Fruit fly (Drosophila melanogaster) whole organism, adult: ENCODE results near the gene Sbf.
A peak's percentile ranks its signal among the peaks of the same experiment; 100 is the strongest.

ENCODE experiments used
- CG11617 ChIP-seq: fragments of 200-800 bp; sonication (Bioruptor generic); optimal IDR thresholded peaks from 2 replicates; lab custom pipeline; 2017; ENCODE audit warnings: mild to moderate bottlenecking, missing biosample characterization, missing genetic modification reagents, missing genetic modification characterization
- CG12768 ChIP-seq: fragments of 200-800 bp; sonication (Bioruptor generic); optimal IDR thresholded peaks from 2 replicates; lab custom pipeline; 2017; ENCODE audit warnings: missing biosample characterization, missing genetic modification characterization, mild to moderate bottlenecking, moderate library complexity, missing genetic modification reagents
- CG14711 ChIP-seq: fragments of 200-800 bp; sonication (Bioruptor generic); optimal IDR thresholded peaks from 2 replicates; lab custom pipeline; 2018; ENCODE audit warnings: missing biosample characterization, mild to moderate bottlenecking, missing genetic modification characterization, moderate library complexity
- CG1620 ChIP-seq: fragments of 200-800 bp; sonication (Bioruptor generic); optimal IDR thresholded peaks from 2 replicates; lab custom pipeline; 2016; ENCODE audit warnings: missing biosample characterization, missing genetic modification characterization
- CG33017 ChIP-seq: fragments of 200-800 bp; sonication (Bioruptor generic); optimal IDR thresholded peaks from 2 replicates; lab custom pipeline; 2018; ENCODE audit warnings: missing biosample characterization, mild to moderate bottlenecking, missing genetic modification characterization, moderate library complexity
- CG5204 ChIP-seq: fragments of 200-800 bp; sonication (Bioruptor generic); optimal IDR thresholded peaks from 2 replicates; lab custom pipeline; 2016; ENCODE audit warnings: missing biosample characterization, missing genetic modification characterization
- CG7045 ChIP-seq: fragments of 200-800 bp; sonication (Bioruptor generic); optimal IDR thresholded peaks from 2 replicates; lab custom pipeline; 2017; ENCODE audit warnings: missing biosample characterization, mild to moderate bottlenecking, missing genetic modification characterization
- CG7101 ChIP-seq: fragments of 200-800 bp; sonication (Bioruptor generic); optimal IDR thresholded peaks from 2 replicates; lab custom pipeline; 2018; ENCODE audit warnings: missing biosample characterization, mild to moderate bottlenecking, missing genetic modification characterization, moderate library complexity
- Clk ChIP-seq: fragments of 200-800 bp; sonication (Bioruptor generic); optimal IDR thresholded peaks from 2 replicates; lab custom pipeline; 2017; ENCODE audit warnings: missing biosample characterization, missing genetic modification characterization
- Crg-1 ChIP-seq: fragments of 200-800 bp; sonication (Bioruptor generic); optimal IDR thresholded peaks from 2 replicates; lab custom pipeline; 2016; ENCODE audit warnings: missing biosample characterization, missing genetic modification characterization
- Hr96 ChIP-seq: fragments of 200-800 bp; sonication (Bioruptor generic); optimal IDR thresholded peaks from 2 replicates; lab custom pipeline; 2016; ENCODE audit warnings: missing biosample characterization, missing genetic modification characterization
- Mnt ChIP-seq: fragments of 200-800 bp; sonication (Bioruptor generic); optimal IDR thresholded peaks from 2 replicates; lab custom pipeline; 2016; ENCODE audit warnings: missing biosample characterization, mild to moderate bottlenecking, missing genetic modification characterization
- bab1 ChIP-seq: fragments of 200-800 bp; sonication (Bioruptor generic); optimal IDR thresholded peaks from 3 replicates; lab custom pipeline; 2019; ENCODE audit warnings: missing biosample characterization, mild to moderate bottlenecking, missing genetic modification characterization, moderate library complexity
- cic ChIP-seq: fragments of 200-800 bp; sonication (Bioruptor generic); optimal IDR thresholded peaks from 2 replicates; lab custom pipeline; 2017; ENCODE audit warnings: missing biosample characterization, mild to moderate bottlenecking, missing genetic modification characterization, moderate library complexity
- cnc ChIP-seq, 2 experiments: fragments of >200 bp; optimal IDR thresholded peaks; 2 replicates each; lab custom pipeline; 2017
- kay ChIP-seq: fragments of 200-800 bp; sonication (Bioruptor generic); peaks from one replicate; lab custom pipeline; 2016; ENCODE audit warnings: missing biosample characterization, missing genetic modification characterization, borderline replicate concordance
- ovo ChIP-seq: fragments of 200-800 bp; sonication (Bioruptor generic); optimal IDR thresholded peaks from 2 replicates; lab custom pipeline; 2016; ENCODE audit warnings: missing biosample characterization, missing genetic modification characterization
- pad ChIP-seq: fragments of 200-800 bp; sonication (Bioruptor generic); optimal IDR thresholded peaks from 3 replicates; lab custom pipeline; 2017; ENCODE audit warnings: missing biosample characterization, missing genetic modification characterization, mild to moderate bottlenecking, moderate library complexity, missing genetic modification reagents
- tj ChIP-seq: fragments of 200-800 bp; sonication (Bioruptor generic); optimal IDR thresholded peaks from 3 replicates; lab custom pipeline; 2017; ENCODE audit warnings: missing biosample characterization, mild to moderate bottlenecking, missing genetic modification characterization, moderate library complexity
- toe ChIP-seq: fragments of 200-800 bp; sonication (Bioruptor generic); optimal IDR thresholded peaks from 2 replicates; lab custom pipeline; 2016; ENCODE audit warnings: missing biosample characterization, missing genetic modification characterization

The Sbf gene

DNA sequence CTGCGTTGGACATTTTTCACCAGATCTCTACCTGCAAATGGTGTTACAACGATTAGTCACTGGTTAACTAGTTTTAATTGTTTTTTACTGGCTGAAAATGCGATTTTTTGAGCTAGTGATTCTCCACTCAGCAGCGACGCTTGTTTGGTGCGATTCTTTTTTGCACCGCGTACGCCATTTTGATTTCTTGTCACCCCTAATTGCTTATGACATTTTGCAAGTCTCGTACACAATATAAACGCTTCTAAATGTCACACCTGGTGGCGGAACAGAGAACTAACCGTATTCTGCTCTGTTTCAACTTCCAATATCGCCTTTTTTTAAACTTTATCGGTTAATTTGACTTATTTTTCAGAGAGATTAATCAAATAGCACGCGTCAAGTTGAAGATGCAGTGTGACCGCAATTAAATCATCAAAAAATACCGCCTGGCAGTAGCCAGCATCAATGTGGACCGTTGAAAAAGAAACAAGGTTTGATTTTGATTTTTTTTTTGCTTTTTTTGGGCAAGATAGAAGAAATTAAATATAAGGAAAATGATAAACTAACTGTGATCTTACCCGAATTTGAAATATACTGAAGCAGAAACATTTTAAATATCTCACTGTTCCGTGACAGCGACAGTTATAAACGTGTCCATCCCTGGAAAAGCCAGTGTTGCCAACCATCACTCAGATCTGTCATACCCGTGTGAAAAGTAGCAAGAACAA lies 22.3 kb upstream of the Sbf start, which contains the start of the genes COX5A and glo:
Gene COX5A (plus strand): TSS at position 430 of the 710 bp plus-strand sequence.
Gene glo (minus strand): TSS at position 491 of the 710 bp plus-strand sequence.
- TF ChIP-seq Mnt (GFP tag; lab: Kevin White, UChicago) (peak; percentile 95), pad (GFP tag; lab: Kevin White, UChicago) (peak; percentile 60), CG11617 (peak; percentile 73), cic (GFP tag; lab: Kevin White, UChicago) (no peak), Clk (GFP tag; lab: Kevin White, UChicago) (peak; percentile 29), tj (peak; percentile 50), ovo (GFP tag; lab: Kevin White, UChicago) (peak; percentile 77), kay (GFP tag; lab: Kevin White, UChicago) (no peak), toe (GFP tag; lab: Kevin White, UChicago) (peak; percentile 88), Hr96 (GFP tag; lab: Kevin White, UChicago) (no peak), cnc (optimal IDR thresholded peaks at IDR 0.05; lab: Kevin White, UChicago) (no peak), CG5204 (GFP tag; lab: Kevin White, UChicago) (no peak), CG7101 (tag; lab: Kevin White, UChicago) (peak; percentile 78), CG33017 (tag; lab: Kevin White, UChicago) (peak; percentile 48), Crg-1 (peak; percentile 80), CG1620 (GFP tag; lab: Kevin White, UChicago) (peak; percentile 81), CG7045 (GFP tag; lab: Kevin White, UChicago) (peak; percentile 61), CG14711 (peak; percentile 85), bab1 (peak; percentile 28), CG12768 (GFP tag; lab: Kevin White, UChicago) (peak; percentile 76)

DNA sequence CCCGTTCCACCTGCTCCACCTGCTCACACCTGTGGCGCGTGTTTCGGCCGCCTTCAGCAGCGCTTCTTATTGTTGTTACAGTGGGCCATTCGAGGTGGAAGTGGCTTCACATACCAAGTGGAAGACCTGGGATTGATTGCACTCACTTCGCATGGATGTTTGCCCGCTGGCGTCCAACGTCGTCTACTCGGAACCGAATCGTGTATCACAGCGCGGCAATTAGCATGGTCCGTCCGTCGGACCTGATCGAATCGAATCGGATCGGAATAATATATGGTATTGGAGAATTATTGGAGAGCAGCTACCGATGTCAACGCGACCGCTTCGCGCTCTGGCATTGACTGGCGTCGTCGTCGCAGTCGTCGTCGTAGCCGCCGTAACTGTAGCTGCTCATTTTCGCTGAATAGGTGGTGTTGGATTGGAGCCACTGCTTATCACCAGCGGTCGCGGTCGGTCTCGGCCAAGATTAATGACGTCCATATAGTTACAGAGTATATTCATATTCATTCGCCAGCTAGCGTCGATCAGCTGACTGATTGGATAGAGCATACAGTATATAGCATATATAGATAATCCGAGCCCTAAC lies 16.2 kb upstream of the Sbf start, which contains the start of gene ClC-a:
Gene ClC-a (minus strand): TSS at position 327 of the 586 bp plus-strand sequence.
- peak; percentile 18 for TF ChIP-seq ovo (GFP tag; lab: Kevin White, UChicago)
- TF ChIP-seq CG7101 (tag; lab: Kevin White, UChicago) = no peak
- no peak for TF ChIP-seq toe (GFP tag; lab: Kevin White, UChicago)
- peak; percentile 81 for TF ChIP-seq tj
- no peak for TF ChIP-seq CG1620 (GFP tag; lab: Kevin White, UChicago)
- no peak for TF ChIP-seq Clk (GFP tag; lab: Kevin White, UChicago)
- peak; percentile 89 for TF ChIP-seq cic (GFP tag; lab: Kevin White, UChicago)
- TF ChIP-seq CG11617 = no peak
- peak; percentile 74 for TF ChIP-seq bab1
- TF ChIP-seq pad (GFP tag; lab: Kevin White, UChicago) = no peak
- TF ChIP-seq Mnt (GFP tag; lab: Kevin White, UChicago) = peak; percentile 59
- peak; percentile 9 for TF ChIP-seq CG12768 (GFP tag; lab: Kevin White, UChicago)
- TF ChIP-seq CG33017 (tag; lab: Kevin White, UChicago) = no peak
- no peak for TF ChIP-seq CG7045 (GFP tag; lab: Kevin White, UChicago)
- no peak for TF ChIP-seq Hr96 (GFP tag; lab: Kevin White, UChicago)
- no peak for TF ChIP-seq cnc (optimal IDR thresholded peaks at IDR 0.05; lab: Kevin White, UChicago)
- TF ChIP-seq CG5204 (GFP tag; lab: Kevin White, UChicago) = no peak
- peak; percentile 94 for TF ChIP-seq kay (GFP tag; lab: Kevin White, UChicago)
- TF ChIP-seq CG14711 = no peak
- no peak for TF ChIP-seq Crg-1

DNA sequence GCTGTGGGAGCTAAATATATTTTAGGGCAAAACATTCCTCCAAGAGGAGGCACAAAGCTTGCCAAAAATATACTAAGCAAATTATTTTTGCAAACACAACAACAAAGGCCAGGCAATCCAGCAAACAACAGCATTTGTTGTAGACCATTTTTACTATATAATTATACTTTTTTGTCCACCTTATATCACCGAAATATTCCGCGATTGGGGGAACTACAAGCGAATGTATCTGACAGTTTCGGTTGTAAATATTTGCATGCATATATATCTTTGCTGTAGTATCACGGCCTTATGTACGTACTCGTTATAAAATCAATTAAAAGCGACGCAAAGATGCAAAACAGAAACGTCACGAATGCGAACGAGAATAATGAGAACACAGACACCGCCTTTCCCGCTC lies 15.7 kb upstream of the Sbf start:
- no peak for TF ChIP-seq ovo (GFP tag; lab: Kevin White, UChicago)
- TF ChIP-seq CG1620 (GFP tag; lab: Kevin White, UChicago) = no peak
- TF ChIP-seq kay (GFP tag; lab: Kevin White, UChicago) = peak; percentile 81

DNA sequence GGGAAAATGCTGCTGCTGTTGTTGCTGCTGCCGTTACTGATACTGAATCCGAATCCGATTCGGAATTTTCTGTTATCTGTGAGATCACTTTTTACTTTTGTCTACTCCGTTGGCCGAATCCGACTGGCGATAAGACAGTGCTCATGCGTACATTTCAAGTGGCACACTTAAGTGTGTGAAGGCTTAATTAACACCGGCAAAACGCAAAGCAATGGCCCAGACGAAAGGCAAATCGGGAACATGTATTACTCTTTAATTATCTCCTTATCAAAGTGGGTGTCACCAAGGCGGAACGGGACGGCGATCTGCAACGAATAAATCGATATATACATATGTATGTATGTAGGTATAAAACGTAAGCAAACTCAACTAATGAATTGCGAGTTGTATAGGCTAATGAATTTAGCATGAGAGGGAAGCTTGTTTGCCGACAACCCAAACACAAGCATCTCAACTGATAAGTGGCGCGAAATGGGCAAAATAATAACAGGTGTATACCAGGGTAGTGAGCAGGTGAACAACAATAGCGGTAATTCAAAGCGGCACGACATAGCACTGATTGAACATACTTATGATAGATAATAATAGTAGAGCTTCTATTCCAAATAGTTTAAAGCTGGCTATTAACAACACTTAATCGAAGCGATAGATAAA lies 14.2 kb upstream of the Sbf start:
- peak; percentile 56 for TF ChIP-seq kay (GFP tag; lab: Kevin White, UChicago)
- no peak for TF ChIP-seq CG7045 (GFP tag; lab: Kevin White, UChicago)
- peak; percentile 60 for TF ChIP-seq cic (GFP tag; lab: Kevin White, UChicago)
- no peak for TF ChIP-seq CG7101 (tag; lab: Kevin White, UChicago)

DNA sequence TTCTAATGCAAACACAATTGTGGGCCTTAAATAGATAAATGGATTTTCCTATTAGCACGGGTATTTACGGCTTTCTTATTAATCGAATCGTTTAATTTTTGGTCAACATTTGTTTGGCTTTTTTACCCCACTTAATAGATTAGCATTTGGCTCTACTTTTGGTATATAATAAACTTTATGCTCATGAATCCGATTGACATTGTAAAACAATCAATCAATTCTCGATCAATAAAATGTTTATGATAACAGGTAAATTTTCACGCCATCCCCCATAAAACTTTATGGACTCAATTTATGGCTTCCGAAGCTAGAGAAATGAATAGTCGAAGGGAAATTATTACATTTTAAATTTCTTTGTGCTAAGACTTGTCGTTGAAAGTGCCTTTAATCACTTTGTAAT lies 12.9 kb upstream of the Sbf start:
- TF ChIP-seq Hr96 (GFP tag; lab: Kevin White, UChicago) (no peak), CG12768 (GFP tag; lab: Kevin White, UChicago) (no peak)

DNA sequence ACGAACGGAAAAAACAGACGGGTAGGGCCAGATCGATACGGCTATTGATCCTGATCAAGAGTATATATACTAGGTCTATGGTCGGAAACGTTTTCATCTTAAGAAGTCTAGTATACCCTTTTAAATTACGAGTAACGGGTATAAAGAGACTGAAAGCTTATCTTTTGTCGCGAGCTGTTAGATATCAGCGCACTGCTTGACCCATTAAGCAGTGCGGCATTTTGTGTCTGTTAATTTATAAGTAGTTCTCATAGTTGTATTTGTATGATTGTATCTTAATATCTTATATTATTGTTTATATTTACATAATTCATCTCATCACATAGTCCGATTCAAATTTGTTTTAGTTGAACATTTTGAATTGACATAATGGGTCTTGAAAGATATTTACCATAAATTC lies 10.9 kb upstream of the Sbf start:
- TF ChIP-seq CG11617 = no peak
- TF ChIP-seq cic (GFP tag; lab: Kevin White, UChicago) = no peak
- TF ChIP-seq CG12768 (GFP tag; lab: Kevin White, UChicago) = no peak
- TF ChIP-seq ovo (GFP tag; lab: Kevin White, UChicago) = no peak
- no peak for TF ChIP-seq cnc (optimal IDR thresholded peaks at IDR 0.05; lab: Kevin White, UChicago)
